Worm (Caenorhabditis elegans) whole organism, L2 larva: ENCODE results near the gene cogc-2.
A peak's percentile ranks its signal among the peaks of the same experiment; 100 is the strongest.

ENCODE experiments used
- alr-1 ChIP-seq: fragments of 150-350 bp; optimal IDR thresholded peaks from 2 replicates; lab custom pipeline; 2014; ENCODE audit warnings: missing biosample characterization, missing genetic modification characterization
- aly-2 ChIP-seq: fragments of 150-350 bp; optimal IDR thresholded peaks from 2 replicates; lab custom pipeline; 2014; ENCODE audit warnings: missing biosample characterization, missing genetic modification characterization
- ama-1 ChIP-seq: fragments of 150-350 bp; optimal IDR thresholded peaks from 2 replicates; lab custom pipeline; 2018; ENCODE audit warnings: inconsistent platforms
- ceh-16 ChIP-seq: fragments of 150-350 bp; optimal IDR thresholded peaks from 2 replicates; lab custom pipeline; 2014; ENCODE audit warnings: missing biosample characterization, missing genetic modification characterization
- elt-3 ChIP-seq: sonication (generic microtip); optimal IDR thresholded peaks from 2 replicates; lab custom pipeline; 2017; ENCODE audit warnings: missing biosample characterization, missing genetic modification characterization

ce11 chrIV:7016502-7016901 is 22.9 kb downstream of the cogc-2 start:
- TF ChIP-seq alr-1 (no peak), aly-2 (tag; lab: Kevin White, UChicago) (no peak), ceh-16 (tag; lab: Kevin White, UChicago) (no peak), elt-3 (tag; lab: Kevin White, UChicago) (no peak), ama-1 (lab: Kevin White, UChicago) (peak; percentile 2)
